Worm (Caenorhabditis elegans) whole organism, L3 larva: ENCODE data around the gene srt-7.

Source experiments
- nhr-76 ChIP-seq: fragments of 150-350 bp; sonication (generic microtip); optimal IDR thresholded peaks from 5 replicates; lab custom pipeline; 2014; ENCODE audit warnings: missing biosample characterization, missing genetic modification characterization
- zag-1 ChIP-seq: fragments of 150-350 bp; optimal IDR thresholded peaks from 2 replicates; lab custom pipeline; 2014; ENCODE audit warnings: missing biosample characterization, missing genetic modification characterization
- ztf-11 ChIP-seq: fragments of 150-350 bp; optimal IDR thresholded peaks from 2 replicates; lab custom pipeline; 2014; ENCODE audit warnings: missing biosample characterization, missing genetic modification characterization

ce11 chrV:3127670-3128069 is 46.1 kb downstream of the srt-7 start, which contains the start of gene Y73C8C.10:
- no peak for TF ChIP-seq nhr-76 (tag; lab: Kevin White, UChicago)
- TF ChIP-seq zag-1 = no peak
- no peak for TF ChIP-seq ztf-11 (tag; lab: Kevin White, UChicago)
